Worm (Caenorhabditis elegans): ENCODE results near the gene F59A1.12.

DNA sequence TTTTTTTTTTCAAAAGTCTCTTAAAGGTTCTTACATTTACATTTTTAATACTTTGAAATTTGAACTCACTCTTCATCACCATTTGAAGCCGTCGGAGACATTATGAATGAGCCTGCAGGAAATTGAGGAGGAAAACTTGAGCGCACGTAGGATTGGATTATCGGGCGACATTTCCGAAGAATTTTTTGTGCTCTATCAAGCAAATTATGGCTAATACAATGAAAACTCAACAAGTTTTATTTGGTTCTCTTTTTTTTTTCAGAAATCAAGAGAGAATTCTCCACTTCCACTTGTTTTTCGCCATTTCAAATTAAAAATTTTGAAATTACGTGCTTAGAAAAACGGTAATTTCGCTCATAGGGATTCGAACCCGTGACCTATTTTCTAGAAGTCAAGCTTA lies at the start of gene F59A1.12:
- TF ChIP-seq cog-1 (tag; optimal IDR thresholded peaks at IDR 0.05) (no peak), ref-1 (GFP tag; conservative IDR thresholded peaks at IDR 0.05) (no peak), ztf-23 (GFP tag; IDR thresholded peaks at IDR 0.05) (no peak), flt-1 (GFP tag; IDR thresholded peaks at IDR 0.05) (no peak), tab-1 (GFP tag; IDR thresholded peaks at IDR 0.05) (no peak)
